Fruit fly (Drosophila melanogaster) whole organism, pupa: ENCODE results near the gene CG42460.

ENCODE experiments used
- CG10348 ChIP-seq: fragments of 200-800 bp; sonication (Bioruptor generic); IDR thresholded peaks from 2 replicates; pipeline ENCODE4 v1.3.6; 2022; ENCODE audit warnings: missing biosample characterization, missing genetic modification characterization
- CG12605 ChIP-seq: fragments of 200-800 bp; sonication (Bioruptor generic); IDR thresholded peaks from 2 replicates; pipeline ENCODE4 v1.3.6; 2022; ENCODE audit warnings: missing biosample characterization, missing genetic modification characterization
- CG13204 ChIP-seq: fragments of 200-800 bp; sonication (Bioruptor generic); optimal IDR thresholded peaks from 2 replicates; lab custom pipeline; 2018; ENCODE audit warnings: missing biosample characterization, mild to moderate bottlenecking, missing genetic modification characterization, moderate library complexity
- CG15710 ChIP-seq: fragments of 200-800 bp; sonication (Bioruptor generic); optimal IDR thresholded peaks from 2 replicates; lab custom pipeline; 2018; ENCODE audit warnings: missing biosample characterization, mild to moderate bottlenecking, missing genetic modification characterization, moderate library complexity
- CG17806 ChIP-seq: fragments of 200-800 bp; sonication (Bioruptor generic); optimal IDR thresholded peaks from 2 replicates; lab custom pipeline; 2018; ENCODE audit warnings: missing biosample characterization, mild to moderate bottlenecking, missing genetic modification characterization, moderate library complexity
- CG32121 ChIP-seq: fragments of 200-800 bp; sonication (Bioruptor generic); IDR thresholded peaks from 2 replicates; pipeline ENCODE4 v1.3.6; 2022; ENCODE audit warnings: missing biosample characterization, missing genetic modification characterization
- CG8159 ChIP-seq: fragments of 200-800 bp; sonication (Bioruptor generic); optimal IDR thresholded peaks from 3 replicates; lab custom pipeline; 2018; ENCODE audit warnings: missing biosample characterization, mild to moderate bottlenecking, missing genetic modification characterization, moderate library complexity
- CG8301 ChIP-seq: fragments of 200-800 bp; sonication (Bioruptor generic); optimal IDR thresholded peaks from 2 replicates; lab custom pipeline; 2018; ENCODE audit warnings: missing biosample characterization, mild to moderate bottlenecking, missing genetic modification characterization
- CG9948 ChIP-seq: fragments of 200-800 bp; sonication (Bioruptor generic); optimal IDR thresholded peaks from 2 replicates; lab custom pipeline; 2018; ENCODE audit warnings: missing biosample characterization, mild to moderate bottlenecking, missing genetic modification characterization, moderate library complexity
- EcR ChIP-seq: fragments of 200-800 bp; sonication (Bioruptor generic); optimal IDR thresholded peaks from 3 replicates; lab custom pipeline; 2019; ENCODE audit warnings: missing biosample characterization, missing genetic modification characterization, mild to moderate bottlenecking, moderate library complexity, missing genetic modification reagents
- Pif1A ChIP-seq: fragments of 200-800 bp; sonication (Bioruptor generic); optimal IDR thresholded peaks from 3 replicates; lab custom pipeline; 2016; ENCODE audit warnings: missing biosample characterization, missing genetic modification characterization
- fd96Ca ChIP-seq: fragments of 200-800 bp; sonication (Bioruptor generic); IDR thresholded peaks from 3 replicates; pipeline ENCODE4 v1.3.6; 2022; ENCODE audit warnings: missing biosample characterization, missing genetic modification characterization
- rn ChIP-seq: fragments of 200-800 bp; sonication (Bioruptor generic); IDR thresholded peaks from 2 replicates; pipeline ENCODE4 v1.3.6; 2022; ENCODE audit warnings: missing biosample characterization, missing genetic modification characterization

- no peak for TF ChIP-seq CG15710
- no peak for TF ChIP-seq EcR (GFP tag; lab: Kevin White, UChicago)
- no peak for TF ChIP-seq CG12605 (GFP tag; lab: Robert Waterston, UW)
- no peak for TF ChIP-seq rn (GFP tag; lab: Robert Waterston, UW)
- TF ChIP-seq CG8159, result no peak
- no peak for TF ChIP-seq CG9948
- TF ChIP-seq CG10348, result no peak
- no peak for TF ChIP-seq fd96Ca (GFP tag; lab: Robert Waterston, UW)
- no peak for TF ChIP-seq CG8301
- TF ChIP-seq Pif1A (GFP tag; lab: Kevin White, UChicago), result no peak
- no peak for TF ChIP-seq CG32121
- TF ChIP-seq CG17806 (tag; lab: Kevin White, UChicago), result no peak
- no peak for TF ChIP-seq CG13204 (GFP tag; lab: Kevin White, UChicago)
Measured at dm6 chr2L:3417613-3418012, 29.3 kb upstream of the CG42460 start.
